Worm (Caenorhabditis elegans) whole organism, L1 larva: Measurements from ENCODE around the gene F53F8.5.

Source experiments
- blmp-1 ChIP-seq: fragments of 150-350 bp; optimal IDR thresholded peaks from 2 replicates; lab custom pipeline; 2014; ENCODE audit warnings: missing biosample characterization, missing genetic modification characterization
- ces-1 ChIP-seq: fragments of 150-350 bp; optimal IDR thresholded peaks from 2 replicates; lab custom pipeline; 2014; ENCODE audit warnings: missing biosample characterization, missing genetic modification reagents, missing genetic modification characterization
- elt-3 ChIP-seq, 6 experiments: fragments of 150-350 bp in 1 of 6; sonication (generic microtip); optimal IDR thresholded peaks; 2 replicates each; lab custom pipeline; 2017 to 2018; ENCODE audit warnings: missing biosample characterization in 6 of 6, missing genetic modification characterization in 6 of 6, inconsistent platforms in 1 of 6
- fkh-8 ChIP-seq: sonication (generic microtip); optimal IDR thresholded peaks from 2 replicates; lab custom pipeline; 2016; ENCODE audit warnings: mild to moderate bottlenecking, missing genetic modification characterization, missing compliant biosample characterization
- mdl-1 ChIP-seq, 2 experiments: fragments of 150-350 bp; optimal IDR thresholded peaks; 2 replicates each; lab custom pipeline; 2014 to 2017; ENCODE audit warnings: missing biosample characterization in 2 of 2, missing genetic modification characterization in 2 of 2, inconsistent platforms in 1 of 2
- nhr-28 ChIP-seq: fragments of 150-350 bp; optimal IDR thresholded peaks from 2 replicates; lab custom pipeline; 2014; ENCODE audit warnings: missing biosample characterization, missing genetic modification characterization
- pqm-1 ChIP-seq: sonication (generic microtip); optimal IDR thresholded peaks from 3 replicates; lab custom pipeline; 2017; ENCODE audit warnings: missing biosample characterization, missing genetic modification characterization
- tbx-2 ChIP-seq: sonication (generic microtip); optimal IDR thresholded peaks from 2 replicates; lab custom pipeline; 2016; ENCODE audit warnings: missing genetic modification characterization, missing compliant biosample characterization

DNA sequence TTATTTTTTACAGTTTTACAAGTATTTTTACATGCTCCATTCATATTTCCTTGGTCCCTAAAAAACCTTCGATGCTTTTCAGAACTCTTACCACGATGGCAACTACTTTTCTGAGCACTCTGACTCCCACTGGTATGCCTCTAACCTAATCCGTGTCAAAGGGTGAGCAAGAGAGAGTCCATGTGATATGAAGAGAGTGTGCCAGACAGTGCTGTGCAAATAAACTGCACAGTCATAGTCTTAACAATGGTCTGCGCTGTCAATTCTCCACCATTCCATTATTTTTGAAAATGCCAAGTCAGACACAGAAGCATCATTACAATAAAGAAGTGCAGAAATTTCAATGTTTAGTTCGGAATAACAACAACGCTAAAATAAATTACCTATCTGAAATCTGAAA, 41.4 kb upstream of the F53F8.5 start:
- TF ChIP-seq tbx-2 (tag; lab: Kevin White, UChicago) (no peak), pqm-1 (tag; lab: Kevin White, UChicago) (no peak), elt-3 (tag; optimal IDR thresholded peaks at IDR 0.05; lab: Kevin White, UChicago) (no peak), fkh-8 (no peak), mdl-1 (tag; optimal IDR thresholded peaks at IDR 0.05; lab: Kevin White, UChicago) (no peak), ces-1 (GFP tag; lab: Kevin White, UChicago) (no peak), blmp-1 (no peak), nhr-28 (tag; lab: Kevin White, UChicago) (no peak)
